Worm (Caenorhabditis elegans) whole organism, L4 larva: Measurements from ENCODE around the gene T10B10.4.

ENCODE experiments used
- F10B5.3 ChIP-seq: sonication (generic microtip); optimal IDR thresholded peaks from 2 replicates; lab custom pipeline; 2016; ENCODE audit warnings: mild to moderate bottlenecking, missing genetic modification characterization, missing compliant biosample characterization
- F44E2.7 ChIP-seq: fragments of 200-800 bp; sonication (Bioruptor generic); IDR thresholded peaks from 2 replicates; pipeline ENCODE4 v2.1.2; 2022; ENCODE audit warnings: missing genetic modification characterization, missing compliant biosample characterization
- F49E8.2 ChIP-seq: sonication (generic microtip); optimal IDR thresholded peaks from 2 replicates; lab custom pipeline; 2016; ENCODE audit warnings: missing compliant biosample characterization, mild to moderate bottlenecking, missing genetic modification characterization, borderline replicate concordance
- R02D3.7 ChIP-seq: fragments of 150-350 bp; sonication (generic microtip); optimal IDR thresholded peaks from 3 replicates; lab custom pipeline; 2014; ENCODE audit warnings: missing biosample characterization, missing genetic modification characterization
- T20F7.1 ChIP-seq: fragments of 200-800 bp; sonication (Bioruptor generic); optimal IDR thresholded peaks from 2 replicates; lab custom pipeline; 2018; ENCODE audit warnings: mild to moderate bottlenecking, missing genetic modification characterization, missing compliant biosample characterization
- T26A8.4 ChIP-seq: fragments of 200-800 bp; sonication (Bioruptor generic); IDR thresholded peaks from 2 replicates; pipeline ENCODE4 v1.3.6; 2022; ENCODE audit warnings: missing genetic modification characterization, missing compliant biosample characterization
- ZK546.5 ChIP-seq, 2 experiments: sonication (generic microtip); optimal IDR thresholded peaks; 2 replicates each; lab custom pipeline; 2017; ENCODE audit warnings: missing biosample characterization in 2 of 2, missing genetic modification characterization in 2 of 2
- aha-1 ChIP-seq: fragments of 150-350 bp; peaks from one replicate; lab custom pipeline; 2014; ENCODE audit warnings: missing biosample characterization, missing genetic modification characterization
- arid-1 ChIP-seq: fragments of 200-800 bp; sonication (Bioruptor generic); conservative IDR thresholded peaks from 2 replicates; pipeline ENCODE4 v1.3.6; 2022; ENCODE audit warnings: missing genetic modification reagents, missing genetic modification characterization, missing compliant biosample characterization
- attf-4 ChIP-seq: sonication (generic microtip); optimal IDR thresholded peaks from 3 replicates; lab custom pipeline; 2017; ENCODE audit warnings: missing biosample characterization, missing genetic modification characterization
- ceh-20 ChIP-seq: fragments of 200-800 bp; sonication (Bioruptor generic); IDR thresholded peaks from 2 replicates; pipeline ENCODE4 v1.3.6; 2022; ENCODE audit warnings: missing genetic modification reagents, missing genetic modification characterization, missing compliant biosample characterization
- ceh-44 ChIP-seq: fragments of 200-800 bp; sonication (Bioruptor generic); IDR thresholded peaks from 2 replicates; pipeline ENCODE4 v1.3.6; 2022; ENCODE audit warnings: missing genetic modification reagents, missing genetic modification characterization, missing compliant biosample characterization
- ceh-82 ChIP-seq: sonication (generic microtip); optimal IDR thresholded peaks from 2 replicates; lab custom pipeline; 2017; ENCODE audit warnings: missing biosample characterization, missing genetic modification characterization
- ces-1 ChIP-seq: fragments of 150-350 bp; sonication (generic microtip); optimal IDR thresholded peaks from 4 replicates; lab custom pipeline; 2014; ENCODE audit warnings: missing biosample characterization, missing genetic modification reagents, missing genetic modification characterization
- ctbp-1 ChIP-seq: fragments of 200-800 bp; sonication (Bioruptor generic); IDR thresholded peaks from 2 replicates; pipeline ENCODE4 v1.3.6; 2022; ENCODE audit warnings: missing genetic modification reagents, missing genetic modification characterization, missing compliant biosample characterization
- dmd-8 ChIP-seq: fragments of 200-800 bp; sonication (Bioruptor generic); IDR thresholded peaks from 2 replicates; pipeline ENCODE4 v1.3.6; 2022; ENCODE audit warnings: missing genetic modification characterization, missing compliant biosample characterization
- dmd-9 ChIP-seq: fragments of 200-800 bp; sonication (Bioruptor generic); IDR thresholded peaks from 2 replicates; pipeline ENCODE4 v1.3.6; 2022; ENCODE audit warnings: missing genetic modification reagents, missing genetic modification characterization, missing compliant biosample characterization
- dve-1 ChIP-seq: sonication (generic microtip); optimal IDR thresholded peaks from 2 replicates; lab custom pipeline; 2017; ENCODE audit warnings: antibody characterized with exemption, mild to moderate bottlenecking, missing genetic modification characterization, missing compliant biosample characterization; ENCODE audit not compliant: insufficient read depth
- hmg-1.1 ChIP-seq: fragments of 200-800 bp; sonication (Bioruptor generic); IDR thresholded peaks from 2 replicates; pipeline ENCODE4 v1.3.6; 2022; ENCODE audit warnings: missing genetic modification reagents, missing genetic modification characterization, missing compliant biosample characterization
- jun-1 ChIP-seq: fragments of 150-350 bp; optimal IDR thresholded peaks from 2 replicates; lab custom pipeline; 2014; ENCODE audit warnings: missing biosample characterization, missing genetic modification reagents, missing genetic modification characterization
- lin-13 ChIP-seq: fragments of 150-350 bp; optimal IDR thresholded peaks from 2 replicates; lab custom pipeline; 2014; ENCODE audit warnings: missing biosample characterization, missing genetic modification reagents, missing genetic modification characterization
- lin-15B ChIP-seq: fragments of 150-350 bp; sonication (generic microtip); optimal IDR thresholded peaks from 3 replicates; lab custom pipeline; 2014; ENCODE audit warnings: missing biosample characterization, missing genetic modification characterization
- lin-38 ChIP-seq: fragments of 200-800 bp; sonication (Bioruptor generic); IDR thresholded peaks from 2 replicates; pipeline ENCODE4 v1.3.6; 2022; ENCODE audit warnings: missing genetic modification reagents, missing genetic modification characterization, missing compliant biosample characterization
- lin-39 ChIP-seq: fragments of 150-350 bp; optimal IDR thresholded peaks from 2 replicates; lab custom pipeline; 2014; ENCODE audit warnings: missing biosample characterization, missing genetic modification reagents, missing genetic modification characterization
- mep-1 ChIP-seq: fragments of 150-350 bp; sonication (generic microtip); optimal IDR thresholded peaks from 3 replicates; lab custom pipeline; 2014; ENCODE audit warnings: missing biosample characterization, missing genetic modification characterization
- nhr-11 ChIP-seq: fragments of 150-350 bp; optimal IDR thresholded peaks from 2 replicates; lab custom pipeline; 2014; ENCODE audit warnings: missing biosample characterization, missing genetic modification characterization
- nhr-48 ChIP-seq: sonication (generic microtip); optimal IDR thresholded peaks from 2 replicates; lab custom pipeline; 2016; ENCODE audit warnings: mild to moderate bottlenecking, missing genetic modification characterization, missing compliant biosample characterization
- php-3 ChIP-seq: fragments of 200-800 bp; sonication (Bioruptor generic); IDR thresholded peaks from 2 replicates; pipeline ENCODE4 v1.3.6; 2022; ENCODE audit warnings: missing genetic modification reagents, missing genetic modification characterization, missing compliant biosample characterization
- sdz-12 ChIP-seq: fragments of 200-800 bp; sonication (Bioruptor generic); optimal IDR thresholded peaks from 2 replicates; lab custom pipeline; 2018; ENCODE audit warnings: mild to moderate bottlenecking, missing genetic modification characterization, missing compliant biosample characterization
- set-16 ChIP-seq: fragments of 200-800 bp; sonication (Bioruptor generic); IDR thresholded peaks from 2 replicates; pipeline ENCODE4 v1.3.6; 2022; ENCODE audit warnings: missing genetic modification reagents, missing genetic modification characterization, missing compliant biosample characterization
- skn-1 ChIP-seq: fragments of 150-350 bp; optimal IDR thresholded peaks from 2 replicates; lab custom pipeline; 2014; ENCODE audit warnings: missing biosample characterization, missing genetic modification characterization
- snpc-1.2 ChIP-seq: fragments of 200-800 bp; sonication (Bioruptor generic); IDR thresholded peaks from 2 replicates; pipeline ENCODE4 v1.3.6; 2022; ENCODE audit warnings: missing genetic modification reagents, missing genetic modification characterization, missing compliant biosample characterization
- snpc-4 ChIP-seq: fragments of 150-350 bp; optimal IDR thresholded peaks from 2 replicates; lab custom pipeline; 2014; ENCODE audit warnings: missing biosample characterization, missing genetic modification characterization
- tag-97 ChIP-seq: fragments of 200-800 bp; sonication (Bioruptor generic); IDR thresholded peaks from 2 replicates; pipeline ENCODE4 v1.3.6; 2022; ENCODE audit warnings: missing genetic modification characterization, missing compliant biosample characterization
- unc-39 ChIP-seq: sonication (generic microtip); optimal IDR thresholded peaks from 2 replicates; lab custom pipeline; 2017; ENCODE audit warnings: missing biosample characterization, missing genetic modification characterization
- unc-62 ChIP-seq, 3 experiments: fragments of 150-350 bp in 1 of 3; sonication (generic microtip); optimal IDR thresholded peaks in 2 of 3; peaks in 1 of 3; 1 replicate in 1 of 3; 2 replicates in 2 of 3; lab custom pipeline; 2014 to 2017; ENCODE audit warnings: missing biosample characterization in 3 of 3, missing genetic modification characterization in 3 of 3, missing genetic modification reagents in 3 of 3, missing genotype in 1 of 3
- vab-7 ChIP-seq: fragments of 200-800 bp; sonication (Bioruptor generic); IDR thresholded peaks from 2 replicates; pipeline ENCODE4 v1.3.6; 2022; ENCODE audit warnings: missing genetic modification reagents, missing genetic modification characterization, missing compliant biosample characterization
- zip-11 ChIP-seq: fragments of 200-800 bp; sonication (Bioruptor generic); IDR thresholded peaks from 2 replicates; pipeline ENCODE4 v1.3.6; 2022; ENCODE audit warnings: missing genetic modification characterization, missing compliant biosample characterization
- ztf-11 ChIP-seq: fragments of 150-350 bp; optimal IDR thresholded peaks from 2 replicates; lab custom pipeline; 2014; ENCODE audit warnings: missing biosample characterization, missing genetic modification characterization
- ztf-7 ChIP-seq: fragments of 150-350 bp; optimal IDR thresholded peaks from 2 replicates; lab custom pipeline; 2014; ENCODE audit warnings: missing biosample characterization, missing genetic modification characterization

Gene T10B10.4

DNA sequence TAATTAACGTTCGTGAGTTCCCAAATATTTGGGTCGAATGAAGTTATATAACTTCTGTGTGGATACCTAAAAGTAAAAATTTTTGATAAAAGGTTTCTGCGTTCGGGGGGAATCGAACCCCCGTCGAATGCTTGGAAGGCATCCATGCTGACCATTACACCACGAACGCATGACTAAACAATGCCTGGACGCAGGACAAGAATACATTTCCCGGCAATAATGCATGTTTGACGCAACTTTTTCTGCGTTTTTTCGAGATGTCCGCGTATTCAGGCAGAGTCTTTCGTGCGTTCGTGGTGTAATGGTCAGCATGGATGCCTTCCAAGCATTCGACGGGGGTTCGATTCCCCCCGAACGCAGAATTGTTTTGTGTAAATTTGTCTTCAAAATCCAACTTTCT, 10.8 kb downstream of the T10B10.4 start (continued):
- TF ChIP-seq dmd-8, result peak; percentile 95
- peak; percentile 89 for TF ChIP-seq dmd-9
- TF ChIP-seq php-3 (GFP tag; lab: Robert Waterston, UW), result peak; percentile 79
- TF ChIP-seq skn-1 (tag; lab: Kevin White, UChicago), result no peak
- TF ChIP-seq F44E2.7 (GFP tag; lab: Robert Waterston, UW), result peak; percentile 84
- TF ChIP-seq lin-39 (tag; lab: Kevin White, UChicago), result no peak
- peak; percentile 95 for TF ChIP-seq arid-1 (GFP tag; lab: Robert Waterston, UW)
- no peak for TF ChIP-seq lin-15B (tag; lab: Kevin White, UChicago)
- TF ChIP-seq unc-39 (tag; lab: Kevin White, UChicago), result no peak
- no peak for TF ChIP-seq ZK546.5 (tag; optimal IDR thresholded peaks at IDR 0.05; lab: Kevin White, UChicago)
- no peak for TF ChIP-seq tag-97
- TF ChIP-seq sdz-12 (GFP tag; lab: Kevin White, UChicago), result peak; percentile 63
- peak; percentile 36 for TF ChIP-seq F10B5.3 (tag; lab: Kevin White, UChicago)
- peak; percentile 48 for TF ChIP-seq nhr-48 (tag; lab: Kevin White, UChicago)
- peak; percentile 94 for TF ChIP-seq ctbp-1 (GFP tag; lab: Robert Waterston, UW)
- peak; percentile 97 for TF ChIP-seq vab-7 (GFP tag; lab: Robert Waterston, UW)
- peak; percentile 76 for TF ChIP-seq mep-1 (tag; lab: Kevin White, UChicago)
- TF ChIP-seq jun-1 (tag; lab: Kevin White, UChicago), result no peak

DNA sequence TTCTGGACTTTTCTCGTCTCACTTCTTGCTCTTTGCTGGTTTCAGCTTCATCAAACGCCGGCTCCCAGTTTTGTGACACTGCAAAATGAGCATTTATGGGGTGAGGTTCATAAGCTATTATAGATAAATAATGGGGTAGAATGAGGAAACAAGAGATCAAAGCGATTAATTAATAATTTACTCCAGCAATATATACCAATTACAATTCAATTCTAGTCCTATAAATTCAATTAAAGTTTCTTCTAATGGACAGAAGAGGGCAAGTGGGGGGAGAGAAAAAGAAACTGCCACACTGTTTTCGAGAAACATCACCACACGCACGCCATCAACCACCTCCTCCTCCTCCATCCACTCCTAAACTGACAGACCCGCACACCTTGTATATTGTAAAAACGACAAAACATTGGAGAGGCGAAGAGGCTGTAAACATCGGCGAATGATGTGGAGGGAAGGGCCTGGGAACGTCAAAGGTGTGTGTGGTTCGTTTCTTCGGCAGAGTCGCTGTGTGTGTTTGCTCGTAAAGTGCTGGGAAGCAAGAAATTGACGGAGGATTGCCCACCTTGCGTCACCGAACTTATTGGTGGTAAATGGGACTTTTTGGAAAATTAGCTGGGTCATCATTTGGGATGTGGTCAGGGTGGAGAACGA, 23.4 kb downstream of the T10B10.4 start, which contains the start of the genes H03A11.13 and famk-1:
Gene H03A11.13, minus strand, starts transcription at position 51 of the 648 bp plus-strand sequence.
Gene famk-1, minus strand, starts transcription at position 78 of the 648 bp plus-strand sequence.
- TF ChIP-seq jun-1 (tag; lab: Kevin White, UChicago) (no peak), php-3 (GFP tag; lab: Robert Waterston, UW) (no peak), dve-1 (no peak), snpc-1.2 (GFP tag; lab: Robert Waterston, UW) (no peak), hmg-1.1 (0 out of 2 replicates have a peak, but pooled peaks have one; percentile 24), unc-62 (GFP tag; optimal IDR thresholded peaks at IDR 0.05 in 1 of 2; lab: Kevin White, UChicago) (peak in 1 of 2 experiments; percentile 64), unc-62 (tag; optimal IDR thresholded peaks at IDR 0.05; lab: Kevin White, UChicago) (no peak)

DNA sequence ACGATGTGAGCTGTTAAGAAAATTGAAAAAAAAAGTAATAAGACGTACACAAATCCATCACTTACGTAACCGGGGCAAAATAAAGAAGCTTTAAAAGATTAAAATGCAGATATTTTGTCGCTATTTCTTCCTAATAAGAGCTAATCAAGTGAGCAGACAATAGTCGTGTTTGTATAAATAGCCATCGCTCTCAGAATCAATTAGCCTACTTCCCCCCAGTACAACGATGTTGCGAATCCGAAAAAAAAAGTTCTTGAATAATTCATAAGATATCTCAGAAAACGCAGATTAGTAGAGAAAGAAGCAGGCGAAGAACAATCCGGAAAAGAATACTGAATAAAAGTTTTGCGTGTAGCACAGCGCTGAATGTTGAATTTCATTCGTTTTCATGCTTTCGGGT, 25.3 kb downstream of the T10B10.4 start:
- TF ChIP-seq F49E8.2, result no peak
- peak; percentile 92 for TF ChIP-seq aha-1 (tag; lab: Kevin White, UChicago)
- peak in 1 of 2 experiments; percentile 60 for TF ChIP-seq unc-62 (GFP tag; optimal IDR thresholded peaks at IDR 0.05 in 1 of 2; lab: Kevin White, UChicago)
- TF ChIP-seq unc-62 (tag; optimal IDR thresholded peaks at IDR 0.05; lab: Kevin White, UChicago), result no peak
- TF ChIP-seq, all 104 proteins: peak for 2

DNA sequence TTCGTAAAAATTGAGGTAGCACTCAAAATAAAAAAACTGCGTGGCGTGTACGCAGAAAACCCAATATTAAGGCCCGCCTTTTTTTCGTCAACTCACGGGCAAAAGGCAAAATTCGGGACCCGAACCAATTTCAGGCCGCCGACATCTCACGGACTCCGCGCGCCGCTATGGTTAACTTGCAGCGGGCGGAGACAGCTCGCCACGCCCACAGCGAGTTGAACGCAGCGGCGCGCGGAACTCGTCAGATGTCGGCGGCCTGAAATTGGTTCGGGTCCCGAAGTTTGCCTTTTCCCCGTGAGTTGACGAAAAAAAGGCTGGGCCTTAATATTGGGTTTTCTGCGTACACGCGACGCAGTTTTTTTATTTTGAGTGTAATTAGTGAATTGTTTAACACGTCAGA, 31.2 kb downstream of the T10B10.4 start:
- no peak for TF ChIP-seq F49E8.2
- TF ChIP-seq set-16, result peak; percentile 80
- TF ChIP-seq vab-7 (GFP tag; lab: Robert Waterston, UW), result 0 out of 2 replicates have a peak, but pooled peaks have one; percentile 25
- TF ChIP-seq aha-1 (tag; lab: Kevin White, UChicago), result peak; percentile 61
- TF ChIP-seq, all 104 proteins: peak for 3

DNA sequence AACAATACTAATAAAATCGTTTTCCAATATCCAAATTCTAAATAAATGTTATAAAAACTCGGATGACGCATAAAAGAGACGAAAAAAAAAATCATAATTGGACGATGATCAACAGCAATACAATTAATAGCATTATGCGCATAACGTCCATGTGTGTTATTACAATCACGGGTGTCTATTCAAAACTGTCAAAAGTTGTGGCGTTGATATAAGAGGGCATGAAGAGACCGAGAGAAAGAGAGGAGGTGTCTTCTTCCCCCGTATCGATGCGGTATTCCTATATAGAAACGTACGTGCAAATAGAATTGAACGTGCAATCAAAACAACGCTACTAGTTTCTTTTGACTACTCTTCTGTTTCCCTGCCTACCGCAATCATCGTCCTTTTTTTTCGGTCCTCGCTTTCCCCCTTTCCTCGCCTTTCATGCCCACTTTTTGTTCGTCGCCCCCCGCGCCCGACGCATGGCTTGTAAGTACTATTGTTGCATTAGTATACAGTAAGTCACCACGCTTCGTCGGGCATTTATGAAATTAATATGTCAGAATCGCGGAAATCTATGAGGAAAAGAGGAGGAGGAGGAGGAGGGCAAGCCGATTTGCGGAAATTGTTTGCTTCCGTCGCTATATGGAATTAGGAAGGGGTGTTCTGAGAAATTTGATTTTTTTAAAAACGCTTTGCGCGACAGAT, 32.1 kb downstream of the T10B10.4 start:
- TF ChIP-seq T20F7.1 (GFP tag; lab: Kevin White, UChicago) (peak; percentile 19), R02D3.7 (no peak), T26A8.4 (GFP tag; lab: Robert Waterston, UW) (no peak), ces-1 (GFP tag; lab: Kevin White, UChicago) (no peak), unc-39 (tag; lab: Kevin White, UChicago) (no peak), unc-62 (GFP tag; optimal IDR thresholded peaks at IDR 0.05 in 1 of 2; lab: Kevin White, UChicago) (no peak), unc-62 (tag; optimal IDR thresholded peaks at IDR 0.05; lab: Kevin White, UChicago) (no peak), lin-38 (GFP tag; lab: Robert Waterston, UW) (no peak), F49E8.2 (no peak), zip-11 (GFP tag; lab: Robert Waterston, UW) (no peak), ztf-11 (no peak), ceh-82 (tag; lab: Kevin White, UChicago) (no peak), ztf-7 (peak; percentile 46), aha-1 (tag; lab: Kevin White, UChicago) (no peak), lin-13 (GFP tag; lab: Kevin White, UChicago) (no peak), ceh-44 (GFP tag; lab: Robert Waterston, UW) (no peak), nhr-11 (tag; lab: Kevin White, UChicago) (no peak), attf-4 (tag; lab: Kevin White, UChicago) (no peak), ceh-20 (GFP tag; lab: Robert Waterston, UW) (no peak), vab-7 (GFP tag; lab: Robert Waterston, UW) (no peak), hmg-1.1 (no peak), snpc-4 (tag; lab: Kevin White, UChicago) (no peak)
